Fruit fly (Drosophila melanogaster): ENCODE results near the gene Mkk4.

Gene Mkk4

DNA sequence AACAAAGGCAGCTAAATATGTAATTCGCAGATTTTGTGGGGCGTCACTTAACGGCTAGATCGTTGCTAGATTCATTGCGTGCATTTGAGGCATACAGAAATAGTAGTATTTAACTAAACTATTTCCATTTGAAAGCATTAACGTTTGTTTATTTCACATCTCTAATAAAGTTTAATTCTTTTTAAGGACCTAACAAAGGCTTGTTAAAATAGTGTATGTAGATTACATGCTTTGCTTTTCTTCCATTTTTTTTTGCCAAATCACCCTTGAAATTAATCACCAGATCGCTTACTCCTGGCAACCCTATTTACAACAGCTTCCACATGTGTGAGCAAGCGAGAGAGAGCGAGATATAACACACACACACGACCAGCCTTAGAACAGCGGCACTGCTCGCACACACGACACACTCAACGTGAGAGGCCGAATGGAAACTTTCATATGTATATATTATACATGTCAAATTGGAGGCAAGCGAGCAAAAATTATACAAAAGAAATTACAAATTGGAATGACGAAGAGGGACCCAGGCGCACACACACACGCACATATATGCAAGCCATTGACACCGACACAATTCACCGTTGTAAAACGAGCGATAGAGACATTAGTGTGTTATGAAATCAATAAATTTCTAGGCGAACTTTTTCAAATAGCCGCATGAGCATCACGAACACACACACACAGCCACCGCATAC, 8.8 kb upstream of the Mkk4 start (continued):
- TF ChIP-seq pdm3 (GFP tag; optimal IDR thresholded peaks at IDR 0.05) (peak; percentile 61), Lpt (GFP tag; optimal IDR thresholded peaks at IDR 0.05) (peak; percentile 62), CG4318 (GFP tag; optimal IDR thresholded peaks at IDR 0.05) (peak; percentile 41), OdsH (GFP tag; optimal IDR thresholded peaks at IDR 0.05) (peak; percentile 56), CG32006 (GFP tag; optimal IDR thresholded peaks at IDR 0.05) (peak; percentile 73), CG11762 (GFP tag; optimal IDR thresholded peaks at IDR 0.05; ENCODE audit: insufficient read depth) (peak; percentile 49), fd85E (GFP tag; optimal IDR thresholded peaks at IDR 0.05) (no peak), vri (GFP tag; optimal IDR thresholded peaks at IDR 0.05) (peak; percentile 84), topi (GFP tag; optimal IDR thresholded peaks at IDR 0.05) (peak; percentile 62), Gug (GFP tag; IDR thresholded peaks at IDR 0.05) (peak; percentile 52; the same call in 1 of the 2 replicates), Eip78C (GFP tag) (peak; percentile 92), CG8632 (GFP tag; optimal IDR thresholded peaks at IDR 0.05) (peak; percentile 48), Smox (GFP tag; optimal IDR thresholded peaks at IDR 0.05) (peak; percentile 71), Sox15 (GFP tag; optimal IDR thresholded peaks at IDR 0.05) (no peak), salr (GFP tag; optimal IDR thresholded peaks at IDR 0.05) (peak in 1 of 2 experiments; percentile 38), Hr39 (GFP tag; optimal IDR thresholded peaks at IDR 0.05) (peak; percentile 67), eg (GFP tag; IDR thresholded peaks at IDR 0.05) (peak; percentile 60; the same call in 2 of the 3 replicates), CG6808 (GFP tag; optimal IDR thresholded peaks at IDR 0.05) (peak; percentile 64), CG11902 (GFP tag; optimal IDR thresholded peaks at IDR 0.05) (peak; percentile 2), CG7368 (GFP tag; optimal IDR thresholded peaks at IDR 0.05) (peak; percentile 45), CG8319 (GFP tag; optimal IDR thresholded peaks at IDR 0.05) (peak; percentile 12), fkh (GFP tag; optimal IDR thresholded peaks at IDR 0.05) (peak; percentile 29), CG6276 (GFP tag; optimal IDR thresholded peaks at IDR 0.05) (no peak), Eip93F (GFP tag; optimal IDR thresholded peaks at IDR 0.05) (peak; percentile 62), CG31627 (GFP tag; optimal IDR thresholded peaks at IDR 0.05) (peak; percentile 62), CG16779 (tag; optimal IDR thresholded peaks at IDR 0.05) (peak; percentile 3)

DNA sequence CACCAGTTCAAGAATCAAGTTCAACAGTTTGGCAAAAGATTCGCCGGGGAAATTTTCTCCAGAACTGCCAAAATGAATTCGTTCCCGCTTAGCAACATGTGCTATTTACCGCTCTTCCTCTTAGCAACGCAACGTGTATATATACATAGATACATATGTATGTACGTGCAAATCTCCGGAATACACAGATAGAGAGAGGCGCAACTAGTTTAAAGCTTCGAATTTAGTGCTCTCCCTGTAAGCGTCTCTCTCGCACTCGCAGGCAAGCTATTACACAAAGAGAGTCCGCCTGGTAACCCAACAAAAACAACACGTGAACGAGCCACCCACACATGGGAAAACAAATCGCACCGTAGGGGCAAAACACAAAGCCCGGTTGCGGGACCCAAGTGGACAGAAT, 8.1 kb upstream of the Mkk4 start:
- TF ChIP-seq fd85E (GFP tag; optimal IDR thresholded peaks at IDR 0.05) (no peak), CG16779 (tag; optimal IDR thresholded peaks at IDR 0.05) (peak; percentile 0), Eip78C (GFP tag) (no peak), eg (GFP tag; IDR thresholded peaks at IDR 0.05) (peak; percentile 5; the same call in 1 of the 3 replicates), Met (GFP tag; optimal IDR thresholded peaks at IDR 0.05) (no peak), achi (GFP tag; optimal IDR thresholded peaks at IDR 0.05) (no peak), CG6854 (GFP tag; optimal IDR thresholded peaks at IDR 0.05) (no peak), net (GFP tag; optimal IDR thresholded peaks at IDR 0.05) (no peak), spab (GFP tag; optimal IDR thresholded peaks at IDR 0.05) (no peak), CG6163 (GFP tag; IDR thresholded peaks at IDR 0.05) (no peak), CG8119 (GFP tag; IDR thresholded peaks at IDR 0.05) (no peak), svp (GFP tag) (no peak), pdm3 (GFP tag; optimal IDR thresholded peaks at IDR 0.05) (no peak), CG1621 (tag; optimal IDR thresholded peaks at IDR 0.05) (peak; percentile 94), CG11902 (GFP tag; optimal IDR thresholded peaks at IDR 0.05) (no peak), topi (GFP tag; optimal IDR thresholded peaks at IDR 0.05) (no peak), salr (GFP tag; optimal IDR thresholded peaks at IDR 0.05) (no peak), CG31627 (GFP tag; optimal IDR thresholded peaks at IDR 0.05) (no peak), Blimp-1 (GFP tag; optimal IDR thresholded peaks at IDR 0.05) (no peak), ss (GFP tag; optimal IDR thresholded peaks at IDR 0.05) (no peak), vri (GFP tag; optimal IDR thresholded peaks at IDR 0.05) (no peak), CG15336 (GFP tag; IDR thresholded peaks at IDR 0.05) (no peak)

All from whole organism, prepupa.